Fruit fly (Drosophila melanogaster): ENCODE data around the gene CG13841.
A peak's percentile ranks its signal among the peaks of the same experiment; 100 is the strongest.

Gene CG13841

dm6 chr3R:22726031-22726770 is 41.3 kb downstream of the CG13841 start, which contains the start of gene RNF220 (continued):
- TF ChIP-seq lmd (GFP tag; IDR thresholded peaks at IDR 0.05), result no peak
- TF ChIP-seq sisA (GFP tag; IDR thresholded peaks at IDR 0.05), result no peak
- TF ChIP-seq lola (GFP tag; optimal IDR thresholded peaks at IDR 0.05), result peak in 1 of 3 experiments; percentile 16
- peak; percentile 38; the same call in 1 of the 2 replicates for TF ChIP-seq Rfx (GFP tag; IDR thresholded peaks at IDR 0.05)
- no peak for TF ChIP-seq CG8478 (optimal IDR thresholded peaks at IDR 0.05)
- peak; percentile 47 for TF ChIP-seq CG9932 (GFP tag; IDR thresholded peaks at IDR 0.05)
- peak; percentile 2 for TF ChIP-seq Lhr (GFP tag; optimal IDR thresholded peaks at IDR 0.05)
- 0 out of 2 replicates have a peak, but pooled peaks have one; percentile 23 for TF ChIP-seq CG9215 (GFP tag; IDR thresholded peaks at IDR 0.05)
- no peak for TF ChIP-seq mirr (GFP tag; optimal IDR thresholded peaks at IDR 0.05)
- no peak for TF ChIP-seq ab (GFP tag; optimal IDR thresholded peaks at IDR 0.05)
- TF ChIP-seq CG9727 (GFP tag; optimal IDR thresholded peaks at IDR 0.05), result peak; percentile 50
- peak; percentile 5 for TF ChIP-seq CG4617 (GFP tag; optimal IDR thresholded peaks at IDR 0.05; ENCODE audit: borderline replicate concordance)
- TF ChIP-seq phol (tag; optimal IDR thresholded peaks at IDR 0.05), result peak; percentile 46
- TF ChIP-seq CG15269 (tag; optimal IDR thresholded peaks at IDR 0.05), result peak; percentile 4
- no peak for TF ChIP-seq h (optimal IDR thresholded peaks at IDR 0.05)
- no peak for TF ChIP-seq CG1792 (GFP tag; optimal IDR thresholded peaks at IDR 0.05)
- no peak for TF ChIP-seq CG5180 (GFP tag; optimal IDR thresholded peaks at IDR 0.05)
- peak; percentile 77 for TF ChIP-seq Dll (GFP tag; IDR thresholded peaks at IDR 0.05; ENCODE audit: partially characterized antibody)
- TF ChIP-seq CG14667 (GFP tag; IDR thresholded peaks at IDR 0.05), result 0 out of 2 replicates have a peak, but pooled peaks have one; percentile 8
- TF ChIP-seq Med (GFP tag), result peak; percentile 59
- no peak for TF ChIP-seq cas (GFP tag; IDR thresholded peaks at IDR 0.05)
- no peak for TF ChIP-seq CG10321 (GFP tag; IDR thresholded peaks at IDR 0.05)
- TF ChIP-seq Sox100B (GFP tag; optimal IDR thresholded peaks at IDR 0.05), result peak; percentile 40
- no peak for TF ChIP-seq exex (tag; optimal IDR thresholded peaks at IDR 0.05)
- TF ChIP-seq gsb (GFP tag; IDR thresholded peaks at IDR 0.05), result no peak
- TF ChIP-seq CG3995 (GFP tag; optimal IDR thresholded peaks at IDR 0.05), result peak; percentile 93
- TF ChIP-seq grn (GFP tag; optimal IDR thresholded peaks at IDR 0.05), result no peak
- TF ChIP-seq CG18764 (GFP tag; optimal IDR thresholded peaks at IDR 0.05), result no peak
- TF ChIP-seq fd102C (GFP tag; optimal IDR thresholded peaks at IDR 0.05), result no peak
- peak; percentile 24 for TF ChIP-seq Dp (GFP tag; optimal IDR thresholded peaks at IDR 0.05)
- TF ChIP-seq prd (optimal IDR thresholded peaks at IDR 0.05), result no peak
- TF ChIP-seq prd (GFP tag; IDR thresholded peaks at IDR 0.05), result peak; percentile 7; the same call in 1 of the 3 replicates
- TF ChIP-seq CG16813 (GFP tag; IDR thresholded peaks at IDR 0.05; ENCODE audit: partially characterized antibody), result no peak; the same call in none of the 3 replicates
- no peak for TF ChIP-seq CG3847 (GFP tag; IDR thresholded peaks at IDR 0.05)
- peak; percentile 58; the same call in 1 of the 3 replicates for TF ChIP-seq mld (GFP tag; IDR thresholded peaks at IDR 0.05; ENCODE audit: partially characterized antibody)
- no peak for TF ChIP-seq Nf-YB (GFP tag; optimal IDR thresholded peaks at IDR 0.05)

- peak; percentile 3 for TF ChIP-seq gcm2 (GFP tag; optimal IDR thresholded peaks at IDR 0.05)
- no peak for TF ChIP-seq kni (GFP tag; optimal IDR thresholded peaks at IDR 0.05)
- TF ChIP-seq Xbp1 (GFP tag; optimal IDR thresholded peaks at IDR 0.05), result peak; percentile 75
- TF ChIP-seq CG6854 (GFP tag; optimal IDR thresholded peaks at IDR 0.05), result peak; percentile 14
- peak; percentile 43 for TF ChIP-seq mirr (GFP tag; optimal IDR thresholded peaks at IDR 0.05)
- peak; percentile 67 for TF ChIP-seq run (tag; optimal IDR thresholded peaks at IDR 0.05)
- TF ChIP-seq rib (GFP tag; IDR thresholded peaks at IDR 0.05), result 0 out of 2 replicates have a peak, but pooled peaks have one; percentile 17
- peak; percentile 57; the same call in 1 of the 2 replicates for TF ChIP-seq CG7372 (GFP tag; IDR thresholded peaks at IDR 0.05)
- no peak for TF ChIP-seq danr (GFP tag; IDR thresholded peaks at IDR 0.05)
- no peak for TF ChIP-seq wek (GFP tag; optimal IDR thresholded peaks at IDR 0.05)
- TF ChIP-seq Kr (GFP tag; optimal IDR thresholded peaks at IDR 0.05), result no peak
- no peak for TF ChIP-seq cg (GFP tag; optimal IDR thresholded peaks at IDR 0.05)
- TF ChIP-seq ind (GFP tag; optimal IDR thresholded peaks at IDR 0.05), result peak; percentile 58
- TF ChIP-seq CG6813 (GFP tag; optimal IDR thresholded peaks at IDR 0.05), result peak; percentile 52
- TF ChIP-seq gsb (GFP tag; IDR thresholded peaks at IDR 0.05), result peak; percentile 51; the same call in 1 of the 2 replicates
These were observed 43.1 kb downstream of the CG13841 start, which contains the start of gene Irp-1A for dm6 chr3R:22724149-22724973. Gene Irp-1A (minus strand): TSS chr3R:22724587.
